Fruit fly (Drosophila melanogaster) whole organism, prepupa: ENCODE measurements around the gene RpL7-like.
A peak's percentile ranks its signal among the peaks of the same experiment; 100 is the strongest.

ENCODE experiments used
- Blimp-1 ChIP-seq: fragments of 200-800 bp; sonication (Bioruptor generic); optimal IDR thresholded peaks from 3 replicates; lab custom pipeline; 2017; ENCODE audit warnings: missing biosample characterization, missing genetic modification characterization, mild to moderate bottlenecking, moderate library complexity, missing genetic modification reagents
- CG10631 ChIP-seq: fragments of 200-800 bp; sonication (Bioruptor generic); optimal IDR thresholded peaks from 2 replicates; lab custom pipeline; 2016; ENCODE audit warnings: missing biosample characterization, missing genetic modification characterization
- CG10669 ChIP-seq: fragments of 200-800 bp; sonication (Bioruptor generic); optimal IDR thresholded peaks from 3 replicates; lab custom pipeline; 2018; ENCODE audit warnings: missing biosample characterization, mild to moderate bottlenecking, missing genetic modification characterization, moderate library complexity
- CG11762 ChIP-seq: fragments of 200-800 bp; sonication (Bioruptor generic); optimal IDR thresholded peaks from 3 replicates; lab custom pipeline; 2016; ENCODE audit warnings: missing biosample characterization, missing genetic modification characterization; ENCODE audit not compliant: insufficient read depth
- CG1621 ChIP-seq: fragments of 200-800 bp; sonication (Bioruptor generic); optimal IDR thresholded peaks from 3 replicates; lab custom pipeline; 2018; ENCODE audit warnings: missing biosample characterization, mild to moderate bottlenecking, missing genetic modification characterization
- CG16779 ChIP-seq: fragments of 200-800 bp; sonication (Bioruptor generic); optimal IDR thresholded peaks from 3 replicates; lab custom pipeline; 2017; ENCODE audit warnings: missing biosample characterization, mild to moderate bottlenecking, missing genetic modification characterization
- CG3032 ChIP-seq: fragments of 200-800 bp; optimal IDR thresholded peaks from 2 replicates; lab custom pipeline; 2019; ENCODE audit warnings: missing biosample characterization, mild to moderate bottlenecking, missing genetic modification characterization, moderate library complexity
- CG31627 ChIP-seq: fragments of 200-800 bp; sonication (Bioruptor generic); optimal IDR thresholded peaks from 3 replicates; lab custom pipeline; 2016; ENCODE audit warnings: missing biosample characterization, missing genetic modification characterization
- CG32006 ChIP-seq: fragments of 200-800 bp; sonication (Bioruptor generic); optimal IDR thresholded peaks from 3 replicates; lab custom pipeline; 2017; ENCODE audit warnings: missing biosample characterization, mild to moderate bottlenecking, missing genetic modification characterization
- CG34406 ChIP-seq: fragments of 200-800 bp; sonication (Bioruptor generic); optimal IDR thresholded peaks from 3 replicates; lab custom pipeline; 2016; ENCODE audit warnings: missing biosample characterization, missing genetic modification characterization
- CG3919 ChIP-seq: fragments of 200-800 bp; sonication (Bioruptor generic); optimal IDR thresholded peaks from 3 replicates; lab custom pipeline; 2016; ENCODE audit warnings: missing biosample characterization, missing genetic modification characterization
- CG4318 ChIP-seq: fragments of 200-800 bp; sonication (Bioruptor generic); optimal IDR thresholded peaks from 3 replicates; lab custom pipeline; 2017; ENCODE audit warnings: missing biosample characterization, mild to moderate bottlenecking, missing genetic modification characterization
- CG6163 ChIP-seq: fragments of 200-800 bp; sonication (Bioruptor generic); IDR thresholded peaks from 3 replicates; pipeline ENCODE4 v1.3.6; 2022; ENCODE audit warnings: missing biosample characterization, missing genetic modification characterization
- CG6792 ChIP-seq: fragments of 200-800 bp; sonication (Bioruptor generic); optimal IDR thresholded peaks from 3 replicates; lab custom pipeline; 2016; ENCODE audit warnings: missing biosample characterization, missing genetic modification characterization
- CG6808 ChIP-seq: fragments of 200-800 bp; sonication (Bioruptor generic); optimal IDR thresholded peaks from 3 replicates; lab custom pipeline; 2017; ENCODE audit warnings: missing biosample characterization, missing genetic modification characterization, mild to moderate bottlenecking, moderate library complexity, missing genetic modification reagents
- CG6854 ChIP-seq: fragments of 200-800 bp; sonication (Bioruptor generic); optimal IDR thresholded peaks from 2 replicates; lab custom pipeline; 2017; ENCODE audit warnings: missing biosample characterization, mild to moderate bottlenecking, missing genetic modification characterization
- CG8119 ChIP-seq: fragments of 200-800 bp; sonication (Bioruptor generic); IDR thresholded peaks from 3 replicates; pipeline ENCODE4 v1.3.6; 2022; ENCODE audit warnings: missing biosample characterization, missing genetic modification characterization
- CG8632 ChIP-seq: fragments of 200-800 bp; sonication (Bioruptor generic); optimal IDR thresholded peaks from 3 replicates; lab custom pipeline; 2016; ENCODE audit warnings: missing biosample characterization, missing genetic modification characterization
- CG9139 ChIP-seq: fragments of 200-800 bp; sonication (Bioruptor generic); optimal IDR thresholded peaks from 3 replicates; lab custom pipeline; 2017; ENCODE audit warnings: missing biosample characterization, mild to moderate bottlenecking, missing genetic modification characterization
- Eip75B ChIP-seq: fragments of 200-800 bp; sonication (Bioruptor generic); optimal IDR thresholded peaks from 3 replicates; lab custom pipeline; 2016; ENCODE audit warnings: missing biosample characterization, missing genetic modification characterization
- Eip78C ChIP-seq: fragments of 200-800 bp; sonication (Bioruptor generic); peaks from one replicate; lab custom pipeline; 2016; ENCODE audit warnings: missing biosample characterization, missing genetic modification characterization
- Ets21C ChIP-seq: fragments of 200-800 bp; sonication (Bioruptor generic); optimal IDR thresholded peaks from 3 replicates; lab custom pipeline; 2016; ENCODE audit warnings: missing biosample characterization, missing genetic modification characterization
- Ets96B ChIP-seq: fragments of 200-800 bp; optimal IDR thresholded peaks from 2 replicates; lab custom pipeline; 2019; ENCODE audit warnings: missing biosample characterization, mild to moderate bottlenecking, missing genetic modification characterization, moderate library complexity
- Gug ChIP-seq: fragments of 200-800 bp; sonication (Bioruptor generic); IDR thresholded peaks from 2 replicates; pipeline ENCODE4 v1.3.6; 2022; ENCODE audit warnings: missing biosample characterization, missing genetic modification characterization
- Hr39 ChIP-seq: fragments of 200-800 bp; sonication (Bioruptor generic); optimal IDR thresholded peaks from 2 replicates; lab custom pipeline; 2016; ENCODE audit warnings: missing biosample characterization, missing genetic modification characterization
- Hr4 ChIP-seq: fragments of 200-800 bp; sonication (Bioruptor generic); optimal IDR thresholded peaks from 3 replicates; lab custom pipeline; 2016; ENCODE audit warnings: missing biosample characterization, missing genetic modification characterization
- Lpt ChIP-seq: fragments of 200-800 bp; sonication (Bioruptor generic); optimal IDR thresholded peaks from 3 replicates; lab custom pipeline; 2016; ENCODE audit warnings: missing biosample characterization, missing genetic modification characterization
- Met ChIP-seq: fragments of 200-800 bp; sonication (Bioruptor generic); optimal IDR thresholded peaks from 3 replicates; lab custom pipeline; 2016; ENCODE audit warnings: missing biosample characterization, missing genetic modification characterization
- OdsH ChIP-seq: fragments of 200-800 bp; sonication (Bioruptor generic); optimal IDR thresholded peaks from 3 replicates; lab custom pipeline; 2016; ENCODE audit warnings: missing biosample characterization, missing genetic modification characterization
- Smox ChIP-seq: fragments of 200-800 bp; sonication (Bioruptor generic); optimal IDR thresholded peaks from 3 replicates; lab custom pipeline; 2016; ENCODE audit warnings: missing biosample characterization, missing genetic modification characterization
- Sox102F ChIP-seq: fragments of 200-800 bp; sonication (Bioruptor generic); optimal IDR thresholded peaks from 2 replicates; lab custom pipeline; 2016; ENCODE audit warnings: missing biosample characterization, mild to moderate bottlenecking, missing genetic modification characterization
- Sox14 ChIP-seq: fragments of 200-800 bp; sonication (Bioruptor generic); optimal IDR thresholded peaks from 3 replicates; lab custom pipeline; 2016; ENCODE audit warnings: missing biosample characterization, missing genetic modification characterization
- Sox15 ChIP-seq: fragments of 200-800 bp; sonication (Bioruptor generic); optimal IDR thresholded peaks from 3 replicates; lab custom pipeline; 2016; ENCODE audit warnings: missing biosample characterization, missing genetic modification characterization
- acj6 ChIP-seq: fragments of 200-800 bp; sonication (Bioruptor generic); optimal IDR thresholded peaks from 3 replicates; lab custom pipeline; 2016; ENCODE audit warnings: missing biosample characterization, missing genetic modification characterization
- cyc ChIP-seq: fragments of 200-800 bp; sonication (Bioruptor generic); optimal IDR thresholded peaks from 3 replicates; lab custom pipeline; 2016; ENCODE audit warnings: missing biosample characterization, missing genetic modification characterization
- dac ChIP-seq: fragments of 200-800 bp; sonication (Bioruptor generic); optimal IDR thresholded peaks from 2 replicates; lab custom pipeline; 2017; ENCODE audit warnings: missing biosample characterization, mild to moderate bottlenecking, missing genetic modification characterization
- dsx ChIP-seq: fragments of 200-800 bp; optimal IDR thresholded peaks from 3 replicates; lab custom pipeline; 2019; ENCODE audit warnings: missing biosample characterization, mild to moderate bottlenecking, missing genetic modification characterization, moderate library complexity; ENCODE audit not compliant: poor library complexity, severe bottlenecking
- eg ChIP-seq: fragments of 200-800 bp; sonication (Bioruptor generic); IDR thresholded peaks from 3 replicates; pipeline ENCODE4 v1.3.6; 2022; ENCODE audit warnings: missing biosample characterization, missing genetic modification characterization
- esn ChIP-seq: fragments of 200-800 bp; sonication (Bioruptor generic); optimal IDR thresholded peaks from 2 replicates; lab custom pipeline; 2016; ENCODE audit warnings: missing biosample characterization, mild to moderate bottlenecking, missing genetic modification characterization, moderate library complexity
- fd59A ChIP-seq: fragments of 200-800 bp; sonication (Bioruptor generic); optimal IDR thresholded peaks from 2 replicates; lab custom pipeline; 2017; ENCODE audit warnings: missing biosample characterization, mild to moderate bottlenecking, missing genetic modification characterization, missing genetic modification reagents
- fd85E ChIP-seq: fragments of 200-800 bp; sonication (Bioruptor generic); optimal IDR thresholded peaks from 3 replicates; lab custom pipeline; 2016; ENCODE audit warnings: missing biosample characterization, missing genetic modification characterization
- fkh ChIP-seq: fragments of 200-800 bp; sonication (Bioruptor generic); optimal IDR thresholded peaks from 3 replicates; lab custom pipeline; 2017; ENCODE audit warnings: missing biosample characterization, mild to moderate bottlenecking, missing genetic modification characterization, moderate library complexity
- lz ChIP-seq: fragments of 200-800 bp; sonication (Bioruptor generic); optimal IDR thresholded peaks from 3 replicates; lab custom pipeline; 2016; ENCODE audit warnings: missing biosample characterization, missing genetic modification characterization
- net ChIP-seq: fragments of 200-800 bp; sonication (Bioruptor generic); optimal IDR thresholded peaks from 3 replicates; lab custom pipeline; 2016; ENCODE audit warnings: missing biosample characterization, missing genetic modification characterization
- pdm3 ChIP-seq: fragments of 200-800 bp; sonication (Bioruptor generic); optimal IDR thresholded peaks from 3 replicates; lab custom pipeline; 2016; ENCODE audit warnings: missing biosample characterization, missing genetic modification characterization
- salr ChIP-seq, 2 experiments: fragments of 200-800 bp; sonication (Bioruptor generic); optimal IDR thresholded peaks; 3 replicates each; lab custom pipeline; 2016 to 2018; ENCODE audit warnings: missing biosample characterization in 2 of 2, missing genetic modification characterization in 2 of 2, mild to moderate bottlenecking in 1 of 2
- spab ChIP-seq: fragments of 200-800 bp; sonication (Bioruptor generic); optimal IDR thresholded peaks from 2 replicates; lab custom pipeline; 2017; ENCODE audit warnings: missing biosample characterization, mild to moderate bottlenecking, missing genetic modification characterization, missing genetic modification reagents
- ss ChIP-seq, 2 experiments: fragments of 200-800 bp; sonication (Bioruptor generic); optimal IDR thresholded peaks; 2 replicates in 1 of 2; 3 replicates in 1 of 2; lab custom pipeline; 2017 to 2018; ENCODE audit warnings: mild to moderate bottlenecking in 2 of 2, missing biosample characterization in 2 of 2, missing genetic modification characterization in 2 of 2, moderate library complexity in 1 of 2
- svp ChIP-seq: fragments of 200-800 bp; sonication (Bioruptor generic); peaks from one replicate; lab custom pipeline; 2016; ENCODE audit warnings: missing biosample characterization, missing genetic modification characterization

Gene RpL7-like

dm6 chr2L:12103231-12104210 lies 47.4 kb downstream of the RpL7-like start, which contains the start of the genes Patsas and ThrRS:
TSS of gene Patsas (minus strand) at chr2L:12103285.
TSS of gene ThrRS (plus strand) at chr2L:12103751.
- TF ChIP-seq CG6854 = no peak
- TF ChIP-seq svp (GFP tag; lab: Kevin White, UChicago) = no peak
- no peak for TF ChIP-seq CG4318 (GFP tag; lab: Kevin White, UChicago)
- TF ChIP-seq acj6 = peak; percentile 85
- no peak for TF ChIP-seq fkh
- no peak for TF ChIP-seq ss (GFP tag; optimal IDR thresholded peaks at IDR 0.05; lab: Kevin White, UChicago)
- peak; percentile 52 for TF ChIP-seq fd59A (GFP tag; lab: Kevin White, UChicago)
- TF ChIP-seq CG6792 = peak; percentile 66
- TF ChIP-seq CG8632 (GFP tag; lab: Kevin White, UChicago) = no peak
- peak; percentile 80 for TF ChIP-seq Lpt (GFP tag; lab: Kevin White, UChicago)
- TF ChIP-seq CG3032 (tag; lab: Kevin White, UChicago) = peak; percentile 83
- no peak for TF ChIP-seq Hr4 (GFP tag; lab: Kevin White, UChicago)
- TF ChIP-seq Sox102F (GFP tag; lab: Kevin White, UChicago) = no peak
- TF ChIP-seq CG1621 = peak; percentile 53
- TF ChIP-seq Sox14 (GFP tag; lab: Kevin White, UChicago) = peak; percentile 81
- TF ChIP-seq dac (GFP tag; lab: Kevin White, UChicago) = peak; percentile 83
- TF ChIP-seq fd85E = no peak
- peak; percentile 87 for TF ChIP-seq OdsH
- no peak for TF ChIP-seq spab (GFP tag; lab: Kevin White, UChicago)
- no peak for TF ChIP-seq Smox (GFP tag; lab: Kevin White, UChicago)
- peak; percentile 71 for TF ChIP-seq CG6808 (GFP tag; lab: Kevin White, UChicago)
- no peak for TF ChIP-seq CG10631 (GFP tag; lab: Kevin White, UChicago)
- no peak for TF ChIP-seq Met (GFP tag; lab: Kevin White, UChicago)
- no peak for TF ChIP-seq Eip75B
- TF ChIP-seq CG10669 (GFP tag; lab: Kevin White, UChicago) = no peak
- peak; percentile 75 for TF ChIP-seq net (GFP tag; lab: Kevin White, UChicago)
- TF ChIP-seq Hr39 (GFP tag; lab: Kevin White, UChicago) = peak; percentile 82
- TF ChIP-seq Sox15 (GFP tag; lab: Kevin White, UChicago) = peak; percentile 76
- peak; percentile 81 for TF ChIP-seq esn (GFP tag; lab: Kevin White, UChicago)
- peak; percentile 54 for TF ChIP-seq CG9139 (GFP tag; lab: Kevin White, UChicago)
- TF ChIP-seq salr (GFP tag; optimal IDR thresholded peaks at IDR 0.05; lab: Kevin White, UChicago) = peak in 1 of 2 experiments; percentile 49
- peak; percentile 83 for TF ChIP-seq CG31627
- no peak for TF ChIP-seq dsx (GFP tag; lab: Kevin White, UChicago)
- no peak for TF ChIP-seq Blimp-1
- peak; percentile 85 for TF ChIP-seq lz (GFP tag; lab: Kevin White, UChicago)
- peak; percentile 77; the same call in 1 of the 3 replicates for TF ChIP-seq CG6163 (GFP tag; lab: Robert Waterston, UW)
- TF ChIP-seq cyc (GFP tag; lab: Kevin White, UChicago) = peak; percentile 82
- TF ChIP-seq CG16779 (tag; lab: Kevin White, UChicago) = peak; percentile 59
- TF ChIP-seq CG3919 (GFP tag; lab: Kevin White, UChicago) = peak; percentile 84
- peak; percentile 78 for TF ChIP-seq CG34406
- TF ChIP-seq Ets21C (GFP tag; lab: Kevin White, UChicago) = no peak
- TF ChIP-seq pdm3 (GFP tag; lab: Kevin White, UChicago) = no peak
- TF ChIP-seq eg (GFP tag; lab: Robert Waterston, UW) = peak; percentile 91
- peak; percentile 93 for TF ChIP-seq Eip78C (GFP tag; lab: Kevin White, UChicago)
- TF ChIP-seq Gug (GFP tag; lab: Robert Waterston, UW) = peak; percentile 81
- peak; percentile 60 for TF ChIP-seq Ets96B (tag; lab: Kevin White, UChicago)
- TF ChIP-seq CG11762 = no peak
- peak; percentile 91 for TF ChIP-seq CG32006 (GFP tag; lab: Kevin White, UChicago)
- peak; percentile 83 for TF ChIP-seq CG8119 (GFP tag; lab: Robert Waterston, UW)
